Worm (Caenorhabditis elegans) whole organism, late embryonic: ENCODE results near the gene col-135.

Experiments
- ceh-18 ChIP-seq: sonication (generic microtip); optimal IDR thresholded peaks from 2 replicates; lab custom pipeline; 2016; ENCODE audit warnings: missing genetic modification characterization, missing compliant biosample characterization
- ceh-2 ChIP-seq: sonication (generic microtip); optimal IDR thresholded peaks from 2 replicates; lab custom pipeline; 2016; ENCODE audit warnings: missing genotype, missing genetic modification characterization, missing compliant biosample characterization
- hlh-30 ChIP-seq: sonication (generic microtip); optimal IDR thresholded peaks from 2 replicates; lab custom pipeline; 2017; ENCODE audit warnings: antibody characterized with exemption, missing genetic modification characterization, missing compliant biosample characterization; ENCODE audit not compliant: insufficient read depth
- lin-11 ChIP-seq: fragments of 200-800 bp; sonication (Bioruptor generic); optimal IDR thresholded peaks from 2 replicates; lab custom pipeline; 2018; ENCODE audit warnings: mild to moderate bottlenecking, missing genetic modification characterization, missing compliant biosample characterization
- pha-4 ChIP-seq: fragments of 150-350 bp; optimal IDR thresholded peaks from 2 replicates; lab custom pipeline; 2018; ENCODE audit warnings: missing biosample characterization, missing genetic modification reagents, missing genetic modification characterization
- pqm-1 ChIP-seq: sonication (generic microtip); optimal IDR thresholded peaks from 2 replicates; lab custom pipeline; 2016; ENCODE audit warnings: missing genetic modification characterization, missing compliant biosample characterization

- TF ChIP-seq lin-11 (tag; lab: Kevin White, UChicago): no peak
- TF ChIP-seq hlh-30 (tag; lab: Kevin White, UChicago): no peak
- TF ChIP-seq ceh-2 (tag; lab: Kevin White, UChicago): no peak
- no peak for TF ChIP-seq ceh-18
- TF ChIP-seq pqm-1: no peak
- TF ChIP-seq pha-4: no peak
These were observed 24.4 kb downstream of the col-135 start for ce11 chrIV:15107218-15107617.
